Fruit fly (Drosophila melanogaster) whole organism, embryonic: ENCODE results near the gene CG33107.
A peak's percentile ranks its signal among the peaks of the same experiment; 100 is the strongest.

ENCODE experiments used
- CG10267 ChIP-seq: fragments of 200-800 bp; sonication (Bioruptor generic); optimal IDR thresholded peaks from 2 replicates; lab custom pipeline; 2018; ENCODE audit warnings: missing biosample characterization, mild to moderate bottlenecking, missing genetic modification characterization, moderate library complexity
- CG10431 ChIP-seq: fragments of 200-800 bp; sonication (Bioruptor generic); optimal IDR thresholded peaks from 3 replicates; lab custom pipeline; 2018; ENCODE audit warnings: missing biosample characterization, mild to moderate bottlenecking, missing genetic modification characterization
- CG10565 ChIP-seq: fragments of 200-800 bp; sonication (Bioruptor generic); optimal IDR thresholded peaks from 3 replicates; lab custom pipeline; 2016; ENCODE audit warnings: missing biosample characterization, mild to moderate bottlenecking, missing genetic modification characterization
- CG10654 ChIP-seq: fragments of 200-800 bp; sonication (Bioruptor generic); optimal IDR thresholded peaks from 2 replicates; lab custom pipeline; 2016; ENCODE audit warnings: missing biosample characterization, missing genetic modification characterization
- CG11085 ChIP-seq: fragments of 200-800 bp; sonication (Bioruptor generic); IDR thresholded peaks from 2 replicates; pipeline ENCODE4 v1.3.6; 2022; ENCODE audit warnings: missing biosample characterization, missing genetic modification characterization
- CG13287 ChIP-seq: fragments of 200-800 bp; sonication (Bioruptor generic); IDR thresholded peaks from 2 replicates; pipeline ENCODE4 v1.3.6; 2022; ENCODE audit warnings: missing biosample characterization, missing genetic modification characterization; ENCODE audit not compliant: partially characterized antibody
- CG14441 ChIP-seq: fragments of 200-800 bp; sonication (Bioruptor generic); IDR thresholded peaks from 2 replicates; pipeline ENCODE4 v1.3.6; 2022; ENCODE audit warnings: missing biosample characterization, missing genetic modification characterization
- CG17829 ChIP-seq: fragments of 200-800 bp; optimal IDR thresholded peaks from 2 replicates; lab custom pipeline; 2019; ENCODE audit warnings: missing biosample characterization, mild to moderate bottlenecking, missing genetic modification characterization, moderate library complexity
- CG18262 ChIP-seq: fragments of 200-800 bp; optimal IDR thresholded peaks from 3 replicates; lab custom pipeline; 2019; ENCODE audit warnings: missing biosample characterization, mild to moderate bottlenecking, missing genetic modification characterization, moderate library complexity
- CG30403 ChIP-seq: fragments of 200-800 bp; sonication (Bioruptor generic); optimal IDR thresholded peaks from 3 replicates; lab custom pipeline; 2016; ENCODE audit warnings: missing biosample characterization, missing genetic modification characterization
- CG31441 ChIP-seq: fragments of 200-800 bp; sonication (Bioruptor generic); IDR thresholded peaks from 2 replicates; pipeline ENCODE4 v1.3.6; 2022; ENCODE audit warnings: missing biosample characterization, missing genetic modification characterization
- CG34376 ChIP-seq: fragments of 200-800 bp; sonication (Bioruptor generic); optimal IDR thresholded peaks from 2 replicates; lab custom pipeline; 2018; ENCODE audit warnings: missing biosample characterization, mild to moderate bottlenecking, missing genetic modification characterization
- CG4617 ChIP-seq: fragments of 200-800 bp; sonication (Bioruptor generic); optimal IDR thresholded peaks from 3 replicates; lab custom pipeline; 2016; ENCODE audit warnings: missing biosample characterization, missing genetic modification characterization, borderline replicate concordance
- CG8290 ChIP-seq, 3 experiments: fragments of 200-800 bp; sonication (Bioruptor generic); optimal IDR thresholded peaks; 2 replicates each; lab custom pipeline; 2016 to 2019; ENCODE audit warnings: missing biosample characterization in 3 of 3, missing genetic modification characterization in 3 of 3, mild to moderate bottlenecking in 2 of 3, moderate library complexity in 1 of 3
- CG8924 ChIP-seq: fragments of 200-800 bp; optimal IDR thresholded peaks from 3 replicates; lab custom pipeline; 2019; ENCODE audit warnings: missing biosample characterization, mild to moderate bottlenecking, missing genetic modification characterization, moderate library complexity
- CG9876 ChIP-seq: fragments of 200-800 bp; sonication (Bioruptor generic); optimal IDR thresholded peaks from 2 replicates; lab custom pipeline; 2016; ENCODE audit warnings: missing biosample characterization, missing genetic modification characterization
- CTCF ChIP-seq: fragments of 200-800 bp; sonication (Bioruptor generic); optimal IDR thresholded peaks from 2 replicates; lab custom pipeline; 2017; ENCODE audit warnings: missing biosample characterization, mild to moderate bottlenecking, missing genetic modification characterization, moderate library complexity
- Camta ChIP-seq: fragments of 200-800 bp; sonication (Bioruptor generic); optimal IDR thresholded peaks from 2 replicates; lab custom pipeline; 2016; ENCODE audit warnings: missing biosample characterization, missing genetic modification characterization
- CoRest ChIP-seq: fragments of 200-800 bp; sonication (Bioruptor generic); optimal IDR thresholded peaks from 3 replicates; lab custom pipeline; 2018; ENCODE audit warnings: missing biosample characterization, mild to moderate bottlenecking, missing genetic modification characterization, moderate library complexity
- Dip2 ChIP-seq: fragments of 200-800 bp; sonication (Bioruptor generic); IDR thresholded peaks from 2 replicates; pipeline ENCODE4 v1.3.6; 2022; ENCODE audit warnings: missing biosample characterization, missing genetic modification characterization
- Dip3 ChIP-seq: fragments of 200-800 bp; sonication (Bioruptor generic); optimal IDR thresholded peaks from 3 replicates; lab custom pipeline; 2016; ENCODE audit warnings: missing biosample characterization, missing genetic modification characterization
- E2f2 ChIP-seq: fragments of 200-800 bp; sonication (Bioruptor generic); IDR thresholded peaks from 2 replicates; pipeline ENCODE4 v1.3.6; 2022; ENCODE audit warnings: missing biosample characterization, missing genetic modification characterization
- Fer1 ChIP-seq: fragments of 200-800 bp; sonication (Bioruptor generic); optimal IDR thresholded peaks from 2 replicates; lab custom pipeline; 2017; ENCODE audit warnings: missing biosample characterization, mild to moderate bottlenecking, missing genetic modification characterization
- MBD-R2 ChIP-seq: fragments of 200-800 bp; sonication (Bioruptor generic); IDR thresholded peaks from 2 replicates; pipeline ENCODE4 v1.3.6; 2022; ENCODE audit warnings: missing biosample characterization, missing genetic modification characterization
- Med ChIP-seq: fragments of 200-800 bp; sonication (Bioruptor generic); peaks from one replicate; lab custom pipeline; 2016; ENCODE audit warnings: missing biosample characterization, missing genetic modification characterization, mild to moderate bottlenecking, inconsistent platforms, moderate library complexity
- Nf-YC ChIP-seq: fragments of 200-800 bp; optimal IDR thresholded peaks from 3 replicates; lab custom pipeline; 2019; ENCODE audit warnings: missing biosample characterization, mild to moderate bottlenecking, missing genetic modification characterization, moderate library complexity
- Opbp ChIP-seq: fragments of 200-800 bp; sonication (Bioruptor generic); IDR thresholded peaks from 3 replicates; pipeline ENCODE4 v1.3.6; 2022; ENCODE audit warnings: missing biosample characterization, missing genetic modification characterization; ENCODE audit not compliant: partially characterized antibody
- PHDP ChIP-seq: fragments of 200-800 bp; sonication (Bioruptor generic); optimal IDR thresholded peaks from 3 replicates; lab custom pipeline; 2018; ENCODE audit warnings: missing biosample characterization, mild to moderate bottlenecking, missing genetic modification characterization, moderate library complexity
- Pdp1 ChIP-seq, 2 experiments: fragments of 200-800 bp; sonication (Bioruptor generic); optimal IDR thresholded peaks; 3 replicates each; lab custom pipeline; 2016; ENCODE audit warnings: missing biosample characterization in 2 of 2, missing genetic modification characterization in 2 of 2, mild to moderate bottlenecking in 1 of 2, moderate library complexity in 1 of 2
- Sin3A ChIP-seq: fragments of >200 bp; optimal IDR thresholded peaks from 2 replicates; lab custom pipeline; 2018
- YL-1 ChIP-seq: fragments of 200-800 bp; sonication (Bioruptor generic); optimal IDR thresholded peaks from 3 replicates; lab custom pipeline; 2017; ENCODE audit warnings: missing biosample characterization, mild to moderate bottlenecking, missing genetic modification characterization
- amos ChIP-seq: fragments of 200-800 bp; sonication (Bioruptor generic); IDR thresholded peaks from 2 replicates; pipeline ENCODE4 v1.3.6; 2022; ENCODE audit warnings: missing biosample characterization, missing genetic modification characterization; ENCODE audit not compliant: partially characterized antibody
- bbx ChIP-seq: fragments of 200-800 bp; sonication (Bioruptor generic); IDR thresholded peaks from 2 replicates; pipeline ENCODE4 v1.3.6; 2022; ENCODE audit warnings: missing biosample characterization, missing genetic modification characterization; ENCODE audit not compliant: partially characterized antibody
- cad ChIP-seq: fragments of >200 bp; optimal IDR thresholded peaks from 2 replicates; lab custom pipeline; 2017; ENCODE audit warnings: missing biosample characterization, missing genetic modification characterization
- chif ChIP-seq, 2 experiments: fragments of 200-800 bp; sonication (Bioruptor generic); optimal IDR thresholded peaks; 3 replicates each; lab custom pipeline; 2016; ENCODE audit warnings: missing biosample characterization in 2 of 2, missing genetic modification characterization in 2 of 2
- fd3F ChIP-seq: fragments of 200-800 bp; sonication (Bioruptor generic); optimal IDR thresholded peaks from 2 replicates; lab custom pipeline; 2018; ENCODE audit warnings: missing biosample characterization, mild to moderate bottlenecking, missing genetic modification characterization, moderate library complexity
- gfzf ChIP-seq: fragments of 200-800 bp; sonication (Bioruptor generic); optimal IDR thresholded peaks from 2 replicates; lab custom pipeline; 2016; ENCODE audit warnings: missing biosample characterization, mild to moderate bottlenecking, missing genetic modification characterization, moderate library complexity
- gsb ChIP-seq: fragments of 200-800 bp; sonication (Bioruptor generic); IDR thresholded peaks from 2 replicates; pipeline ENCODE4 v1.3.6; 2022; ENCODE audit warnings: missing biosample characterization, missing genetic modification characterization
- hbn ChIP-seq: fragments of 200-800 bp; sonication (Bioruptor generic); IDR thresholded peaks from 2 replicates; pipeline ENCODE4 v1.3.6; 2022; ENCODE audit warnings: missing biosample characterization, missing genetic modification characterization; ENCODE audit not compliant: partially characterized antibody
- hkb ChIP-seq, 2 experiments: fragments of 200-800 bp in 1 of 2; fragments of >200 bp in 1 of 2; sonication (Bioruptor generic) in 1 of 2; IDR thresholded peaks in 1 of 2; optimal IDR thresholded peaks in 1 of 2; 2 replicates each; pipeline versions ENCODE4 v1.3.6 to Lab custom; 2017 to 2022; ENCODE audit warnings: missing biosample characterization in 1 of 2, missing genetic modification characterization in 1 of 2
- inv ChIP-seq: fragments of 200-800 bp; sonication (Bioruptor generic); IDR thresholded peaks from 2 replicates; pipeline ENCODE4 v1.3.6; 2022; ENCODE audit warnings: missing biosample characterization, missing genetic modification characterization; ENCODE audit not compliant: partially characterized antibody
- nau ChIP-seq: fragments of 200-800 bp; sonication (Bioruptor generic); optimal IDR thresholded peaks from 3 replicates; lab custom pipeline; 2017; ENCODE audit warnings: missing biosample characterization, mild to moderate bottlenecking, missing genetic modification characterization, missing genetic modification reagents
- nerfin-1 ChIP-seq: fragments of 200-800 bp; sonication (Bioruptor generic); optimal IDR thresholded peaks from 3 replicates; lab custom pipeline; 2019; ENCODE audit warnings: missing biosample characterization, mild to moderate bottlenecking, missing genetic modification characterization, moderate library complexity
- onecut ChIP-seq: fragments of 200-800 bp; sonication (Bioruptor generic); IDR thresholded peaks from 2 replicates; pipeline ENCODE4 v1.3.6; 2022; ENCODE audit warnings: missing biosample characterization, missing genetic modification characterization
- rib ChIP-seq: fragments of 200-800 bp; sonication (Bioruptor generic); IDR thresholded peaks from 2 replicates; pipeline ENCODE4 v1.3.6; 2022; ENCODE audit warnings: missing biosample characterization, missing genetic modification characterization
- sna ChIP-seq: fragments of 200-800 bp; sonication (Bioruptor generic); IDR thresholded peaks from 2 replicates; pipeline ENCODE4 v1.3.6; 2022; ENCODE audit warnings: missing biosample characterization, missing genetic modification characterization; ENCODE audit not compliant: partially characterized antibody
- sqz ChIP-seq: fragments of 200-800 bp; sonication (Bioruptor generic); optimal IDR thresholded peaks from 3 replicates; lab custom pipeline; 2018; ENCODE audit warnings: missing biosample characterization, mild to moderate bottlenecking, missing genetic modification characterization
- stwl ChIP-seq: fragments of 200-800 bp; sonication (Bioruptor generic); optimal IDR thresholded peaks from 3 replicates; lab custom pipeline; 2018; ENCODE audit warnings: missing biosample characterization, mild to moderate bottlenecking, missing genetic modification characterization, moderate library complexity
- trem ChIP-seq: fragments of 200-800 bp; optimal IDR thresholded peaks from 3 replicates; lab custom pipeline; 2019; ENCODE audit warnings: missing biosample characterization, mild to moderate bottlenecking, missing genetic modification characterization, moderate library complexity
- usp ChIP-seq: fragments of >200 bp; optimal IDR thresholded peaks from 2 replicates; lab custom pipeline; 2017; ENCODE audit warnings: missing biosample characterization, missing genetic modification characterization

Gene CG33107

dm6 chr3R:22584582-22584981 is at the start of gene CG33107, which contains the start of gene CG6937:
TSS of gene CG33107 (minus strand) at chr3R:22584718.
TSS of gene CG6937 (plus strand) at chr3R:22584773.
- TF ChIP-seq CG8290 (GFP tag; optimal IDR thresholded peaks at IDR 0.05; lab: Kevin White, UChicago): no peak
- no peak for TF ChIP-seq CG8290 (tag; optimal IDR thresholded peaks at IDR 0.05; lab: Kevin White, UChicago)
- peak; percentile 71 for TF ChIP-seq stwl (tag; lab: Kevin White, UChicago)
- TF ChIP-seq Sin3A (lab: Kevin White, UChicago): peak; percentile 47
- peak; percentile 30; the same call in 1 of the 2 replicates for TF ChIP-seq amos
- TF ChIP-seq inv (GFP tag; lab: Robert Waterston, UW): no peak
- no peak for TF ChIP-seq cad (GFP tag; lab: Kevin White, UChicago)
- no peak for TF ChIP-seq nerfin-1
- TF ChIP-seq CTCF: peak; percentile 15
- TF ChIP-seq Fer1: peak; percentile 4
- no peak for TF ChIP-seq CG11085 (GFP tag; lab: Robert Waterston, UW)
- TF ChIP-seq E2f2 (GFP tag; lab: Robert Waterston, UW): peak; percentile 83
- TF ChIP-seq sqz: no peak
- peak; percentile 0 for TF ChIP-seq CG34376 (GFP tag; lab: Kevin White, UChicago)
- TF ChIP-seq gfzf (GFP tag; lab: Kevin White, UChicago): peak; percentile 90
- no peak for TF ChIP-seq usp (GFP tag; lab: Kevin White, UChicago)
- peak in 1 of 2 experiments; percentile 31 for TF ChIP-seq Pdp1 (GFP tag; optimal IDR thresholded peaks at IDR 0.05; lab: Kevin White, UChicago)
- peak; percentile 59 for TF ChIP-seq CG13287 (GFP tag; lab: Robert Waterston, UW)
- TF ChIP-seq sna: 0 out of 2 replicates have a peak, but pooled peaks have one; percentile 16
- TF ChIP-seq CG10565 (GFP tag; lab: Kevin White, UChicago): no peak
- no peak for TF ChIP-seq CG31441 (GFP tag; lab: Robert Waterston, UW)
- peak; percentile 83 for TF ChIP-seq MBD-R2 (GFP tag; lab: Robert Waterston, UW)
- no peak for TF ChIP-seq CG10654 (GFP tag; lab: Kevin White, UChicago)
- peak; percentile 4 for TF ChIP-seq CoRest (tag; lab: Kevin White, UChicago)
- no peak for TF ChIP-seq CG14441
- no peak for TF ChIP-seq fd3F
- TF ChIP-seq chif (GFP tag; optimal IDR thresholded peaks at IDR 0.05; lab: Kevin White, UChicago): no peak
- TF ChIP-seq onecut: no peak
- TF ChIP-seq CG17829: peak; percentile 17
- TF ChIP-seq CG10267: peak; percentile 20
- TF ChIP-seq Dip3: no peak
- TF ChIP-seq trem (tag; lab: Kevin White, UChicago): peak; percentile 29
- TF ChIP-seq Dip2 (GFP tag; lab: Robert Waterston, UW): no peak
- no peak for TF ChIP-seq CG18262 (tag; lab: Kevin White, UChicago)
- TF ChIP-seq CG9876 (GFP tag; lab: Kevin White, UChicago): no peak
- TF ChIP-seq CG10431 (GFP tag; lab: Kevin White, UChicago): no peak
- 0 out of 3 replicates have a peak, but pooled peaks have one; percentile 48 for TF ChIP-seq Opbp (GFP tag; lab: Robert Waterston, UW)
- TF ChIP-seq Camta (GFP tag; lab: Kevin White, UChicago): no peak
- TF ChIP-seq CG30403 (GFP tag; lab: Kevin White, UChicago): no peak
- TF ChIP-seq bbx (GFP tag; lab: Robert Waterston, UW): peak; percentile 19; the same call in 1 of the 2 replicates
- no peak for TF ChIP-seq PHDP
- TF ChIP-seq hkb (optimal IDR thresholded peaks at IDR 0.05; lab: Kevin White, UChicago): peak; percentile 21
- TF ChIP-seq hkb (GFP tag; IDR thresholded peaks at IDR 0.05; lab: Robert Waterston, UW): no peak
- no peak for TF ChIP-seq Nf-YC (tag; lab: Kevin White, UChicago)
- peak; percentile 61 for TF ChIP-seq CG4617 (GFP tag; lab: Kevin White, UChicago)
- peak; percentile 66 for TF ChIP-seq YL-1 (GFP tag; lab: Kevin White, UChicago)
- TF ChIP-seq gsb (GFP tag; lab: Robert Waterston, UW): no peak
- TF ChIP-seq hbn (GFP tag; lab: Robert Waterston, UW): no peak
- peak; percentile 76 for TF ChIP-seq Med (GFP tag; lab: Kevin White, UChicago)
- no peak for TF ChIP-seq nau (GFP tag; lab: Kevin White, UChicago)
- no peak for TF ChIP-seq rib (GFP tag; lab: Robert Waterston, UW)
- peak; percentile 30 for TF ChIP-seq CG8924 (tag; lab: Kevin White, UChicago)
